7 worm cellular contexts compared by ENCODE assay signal in the genomic region with DNA sequence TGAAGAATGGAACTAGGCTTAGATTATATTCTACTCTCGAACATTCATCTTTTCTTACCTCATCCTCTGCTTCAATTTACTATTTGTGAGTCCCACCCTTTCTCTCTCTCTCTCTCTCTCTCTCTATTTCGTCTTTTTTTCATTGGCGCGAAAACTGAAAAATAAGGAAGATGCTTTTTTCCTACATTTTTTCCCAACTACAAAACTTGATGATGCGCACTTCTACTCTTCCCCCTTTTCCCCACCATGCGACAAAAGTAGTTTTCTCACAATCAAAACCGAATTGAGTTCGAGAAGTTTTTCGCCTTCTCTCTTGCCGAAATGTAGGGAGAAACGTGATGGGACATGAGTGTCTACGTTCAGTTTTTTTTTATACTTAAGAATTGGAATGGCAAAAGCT.
TF ChIP-seq lines count a peak whose summit lies in the region.

No protein-coding gene starts in this region.

TF ChIP-seq in whole organism, L1 larva, 84 proteins besides CTCF, POLR2A, EP300 and RAD21:
- TF ChIP-seq C04F5.9 (tag; optimal IDR thresholded peaks at IDR 0.05; lab: Kevin White, UChicago) (no peak), lin-14 (GFP tag; optimal IDR thresholded peaks at IDR 0.05; lab: Kevin White, UChicago) (peak; percentile 51), efl-1 (optimal IDR thresholded peaks at IDR 0.05; lab: Kevin White, UChicago) (no peak), efl-1 (GFP tag; optimal IDR thresholded peaks at IDR 0.05 in 1 of 2; lab: Kevin White, UChicago) (no peak), fkh-10 (GFP tag; optimal IDR thresholded peaks at IDR 0.05; lab: Kevin White, UChicago) (peak; percentile 45), nhr-237 (tag; optimal IDR thresholded peaks at IDR 0.05; lab: Kevin White, UChicago) (no peak), ztf-4 (tag; optimal IDR thresholded peaks at IDR 0.05; lab: Kevin White, UChicago) (no peak), nhr-28 (tag; optimal IDR thresholded peaks at IDR 0.05; lab: Kevin White, UChicago) (no peak), nhr-11 (tag; optimal IDR thresholded peaks at IDR 0.05; lab: Kevin White, UChicago) (no peak), hpl-2 (GFP tag; optimal IDR thresholded peaks at IDR 0.05; lab: Kevin White, UChicago) (no peak)

TF ChIP-seq in whole organism, L2 larva, 48 proteins besides CTCF, POLR2A, EP300 and RAD21:
- TF ChIP-seq alr-1 (tag; optimal IDR thresholded peaks at IDR 0.05; lab: Kevin White, UChicago) (no peak), unc-55 (GFP tag; optimal IDR thresholded peaks at IDR 0.05; lab: Kevin White, UChicago) (peak; percentile 65), C34F6.9 (tag; optimal IDR thresholded peaks at IDR 0.05; lab: Kevin White, UChicago) (peak; percentile 13)
TF ChIP-seq in whole organism, L2 larva: peak in this region for 2.

TF ChIP-seq in whole organism, L3 larva, 47 proteins besides CTCF, POLR2A, EP300 and RAD21:
- TF ChIP-seq fkh-10 (GFP tag; optimal IDR thresholded peaks at IDR 0.05; lab: Kevin White, UChicago) (peak; percentile 79), nfya-1 (tag; optimal IDR thresholded peaks at IDR 0.05; lab: Kevin White, UChicago; ENCODE audit: insufficient read depth) (peak; percentile 1), elt-3 (tag; optimal IDR thresholded peaks at IDR 0.05; lab: Kevin White, UChicago) (no peak), hmg-11 (tag; optimal IDR thresholded peaks at IDR 0.05; lab: Kevin White, UChicago) (no peak)

TF ChIP-seq in whole organism, L4 larva, 104 proteins besides CTCF, POLR2A, EP300 and RAD21:
- no peak for TF ChIP-seq nhr-42 (GFP tag; IDR thresholded peaks at IDR 0.05; lab: Robert Waterston, UW)
- TF ChIP-seq nhr-6 (tag; optimal IDR thresholded peaks at IDR 0.05; lab: Kevin White, UChicago) = no peak
- no peak for TF ChIP-seq T26A8.4 (GFP tag; IDR thresholded peaks at IDR 0.05; lab: Robert Waterston, UW)
- no peak for TF ChIP-seq nhr-11 (tag; optimal IDR thresholded peaks at IDR 0.05; lab: Kevin White, UChicago)
- no peak for TF ChIP-seq duxl-1 (tag; optimal IDR thresholded peaks at IDR 0.05; lab: Kevin White, UChicago; ENCODE audit: poor library complexity)
- no peak for TF ChIP-seq nhr-28 (tag; optimal IDR thresholded peaks at IDR 0.05; lab: Kevin White, UChicago)
- peak; percentile 87 for TF ChIP-seq fkh-10 (GFP tag; optimal IDR thresholded peaks at IDR 0.05; lab: Kevin White, UChicago)
- TF ChIP-seq ctbp-1 (GFP tag; IDR thresholded peaks at IDR 0.05; lab: Robert Waterston, UW) = 0 out of 2 replicates have a peak, but pooled peaks have one; percentile 30

TF ChIP-seq in whole organism, late embryonic, 69 proteins besides CTCF, POLR2A, EP300 and RAD21:
- TF ChIP-seq hlh-15 (tag; optimal IDR thresholded peaks at IDR 0.05; lab: Kevin White, UChicago) (no peak), unc-42 (tag; optimal IDR thresholded peaks at IDR 0.05; lab: Kevin White, UChicago) (peak; percentile 20)
TF ChIP-seq in whole organism, late embryonic: peak in this region for 1.

TF ChIP-seq in whole organism, mixed stage, embryonic, 35 proteins besides CTCF, POLR2A, EP300 and RAD21:
- TF ChIP-seq nhr-2 (tag; optimal IDR thresholded peaks at IDR 0.05; lab: Kevin White, UChicago) (no peak), ces-1 (GFP tag; optimal IDR thresholded peaks at IDR 0.05; lab: Kevin White, UChicago) (peak; percentile 29)

TF ChIP-seq in whole organism, young adult, 124 proteins besides CTCF, POLR2A, EP300 and RAD21:
- TF ChIP-seq ceh-27 (GFP tag; optimal IDR thresholded peaks at IDR 0.05; lab: Kevin White, UChicago) (peak; percentile 14), hlh-26 (GFP tag; conservative IDR thresholded peaks at IDR 0.05; lab: Robert Waterston, UW) (no peak)
TF ChIP-seq in whole organism, young adult: peak in this region for 1.
